Worm (Caenorhabditis elegans): Measurements from ENCODE around the gene clec-58.

clec-58 gene

ce11 chrII:10502491-10503063 lies 26.6 kb upstream of the clec-58 start, which contains the start of gene myrf-1:
Gene myrf-1, minus strand, starts transcription at chrII:10502541.
- TF ChIP-seq unc-39 (tag; optimal IDR thresholded peaks at IDR 0.05) (no peak), Y75B8A.6 (GFP tag; IDR thresholded peaks at IDR 0.05) (no peak), arid-1 (GFP tag; conservative IDR thresholded peaks at IDR 0.05) (peak; percentile 79), hmg-1.1 (GFP tag; IDR thresholded peaks at IDR 0.05) (peak; percentile 94), tra-1 (GFP tag; IDR thresholded peaks at IDR 0.05) (peak; percentile 73; the same call in 1 of the 2 replicates), mxl-2 (GFP tag; conservative IDR thresholded peaks at IDR 0.05) (no peak; the same call in 1 of the 2 replicates), dve-1 (tag; optimal IDR thresholded peaks at IDR 0.05; ENCODE audit: insufficient read depth) (peak; percentile 86), nhr-102 (tag; optimal IDR thresholded peaks at IDR 0.05) (peak; percentile 63), mes-2 (tag; optimal IDR thresholded peaks at IDR 0.05; ENCODE audit: poor library complexity, severe bottlenecking) (peak; percentile 81), zfp-2 (tag; optimal IDR thresholded peaks at IDR 0.05) (peak; percentile 10), pqm-1 (tag; optimal IDR thresholded peaks at IDR 0.05) (peak; percentile 19), dpl-1 (GFP tag; optimal IDR thresholded peaks at IDR 0.05) (peak; percentile 49), aha-1 (tag) (peak; percentile 99), nhr-111 (GFP tag; optimal IDR thresholded peaks at IDR 0.05) (no peak), ceh-44 (GFP tag; IDR thresholded peaks at IDR 0.05) (0 out of 2 replicates have a peak, but pooled peaks have one; percentile 42), duxl-1 (tag; optimal IDR thresholded peaks at IDR 0.05; ENCODE audit: poor library complexity) (no peak), pha-4 (GFP tag; IDR thresholded peaks at IDR 0.05) (peak; percentile 85), pha-4 (tag; optimal IDR thresholded peaks at IDR 0.05) (peak; percentile 32), lin-1 (GFP tag; IDR thresholded peaks at IDR 0.05) (peak; percentile 78), ztf-11 (tag; optimal IDR thresholded peaks at IDR 0.05) (no peak), fkh-10 (GFP tag; optimal IDR thresholded peaks at IDR 0.05) (peak; percentile 7), ceh-28 (tag; optimal IDR thresholded peaks at IDR 0.05) (no peak), egl-43 (GFP tag; IDR thresholded peaks at IDR 0.05) (peak; percentile 91), daf-16 (GFP tag; optimal IDR thresholded peaks at IDR 0.05) (peak; percentile 39), daf-16 (tag; optimal IDR thresholded peaks at IDR 0.05) (peak; percentile 50), madf-9 (GFP tag; conservative IDR thresholded peaks at IDR 0.05) (no peak; the same call in 1 of the 2 replicates), spr-3 (GFP tag; optimal IDR thresholded peaks at IDR 0.05) (peak; percentile 48), lin-13 (GFP tag; optimal IDR thresholded peaks at IDR 0.05) (peak; percentile 47), cey-2 (tag; optimal IDR thresholded peaks at IDR 0.05; ENCODE audit: borderline replicate concordance, insufficient read depth) (no peak), zip-11 (GFP tag; IDR thresholded peaks at IDR 0.05) (no peak), nhr-10 (tag; optimal IDR thresholded peaks at IDR 0.05) (no peak), spr-1 (tag; optimal IDR thresholded peaks at IDR 0.05) (peak; percentile 74), lin-15B (tag; optimal IDR thresholded peaks at IDR 0.05) (no peak), nhr-11 (tag; optimal IDR thresholded peaks at IDR 0.05) (peak; percentile 95), ztf-7 (tag; optimal IDR thresholded peaks at IDR 0.05) (peak; percentile 36), mxl-3 (GFP tag; optimal IDR thresholded peaks at IDR 0.05) (peak; percentile 96), ceh-62 (tag; optimal IDR thresholded peaks at IDR 0.05) (no peak), jun-1 (tag; optimal IDR thresholded peaks at IDR 0.05) (peak; percentile 58), daf-8 (GFP tag; IDR thresholded peaks at IDR 0.05) (no peak), lir-3 (tag; optimal IDR thresholded peaks at IDR 0.05) (peak; percentile 16), nhr-41 (GFP tag; IDR thresholded peaks at IDR 0.05) (peak; percentile 99), daf-12 (tag; optimal IDR thresholded peaks at IDR 0.05) (no peak), hif-1 (tag; optimal IDR thresholded peaks at IDR 0.05) (peak in 1 of 2 experiments; percentile 88), zfp-3 (GFP tag; conservative IDR thresholded peaks at IDR 0.05) (no peak), nhr-6 (tag; optimal IDR thresholded peaks at IDR 0.05) (peak; percentile 60), nhr-237 (tag; optimal IDR thresholded peaks at IDR 0.05) (no peak), unc-130 (GFP tag; optimal IDR thresholded peaks at IDR 0.05) (no peak), dmd-9 (GFP tag; IDR thresholded peaks at IDR 0.05) (0 out of 2 replicates have a peak, but pooled peaks have one; percentile 31), T20F7.1 (GFP tag; optimal IDR thresholded peaks at IDR 0.05) (peak; percentile 44), saeg-2 (GFP tag; IDR thresholded peaks at IDR 0.05) (peak; percentile 84; the same call in 1 of the 2 replicates)
